Fruit fly (Drosophila melanogaster) whole organism, wandering third instar larva: ENCODE measurements around the gene CG1092.

Source experiments
- CG32264 ChIP-seq: fragments of 200-800 bp; sonication (Bioruptor generic); optimal IDR thresholded peaks from 2 replicates; lab custom pipeline; 2016; ENCODE audit warnings: missing biosample characterization, missing genetic modification characterization
- CG9705 ChIP-seq: fragments of 200-800 bp; sonication (Bioruptor generic); optimal IDR thresholded peaks from 2 replicates; lab custom pipeline; 2018; ENCODE audit warnings: missing biosample characterization, mild to moderate bottlenecking, missing genetic modification characterization
- CrebA ChIP-seq: fragments of 200-800 bp; sonication (Bioruptor generic); optimal IDR thresholded peaks from 2 replicates; lab custom pipeline; 2016; ENCODE audit warnings: missing biosample characterization, mild to moderate bottlenecking, missing genetic modification characterization, borderline replicate concordance
- Dfd ChIP-seq: fragments of >200 bp; optimal IDR thresholded peaks from 2 replicates; lab custom pipeline; 2017; ENCODE audit warnings: missing biosample characterization, missing genetic modification characterization
- Dif ChIP-seq: fragments of 200-275, 200-300 bp; sonication (Bioruptor generic); optimal IDR thresholded peaks from 2 replicates; lab custom pipeline; 2018; ENCODE audit warnings: missing biosample characterization, missing genetic modification characterization; ENCODE audit not compliant: partially characterized antibody
- GATAd ChIP-seq: sonication (Bioruptor generic); optimal IDR thresholded peaks from 2 replicates; lab custom pipeline; 2016; ENCODE audit warnings: missing biosample characterization, missing genetic modification characterization
- HLH106 ChIP-seq: fragments of 200-800 bp; optimal IDR thresholded peaks from 3 replicates; lab custom pipeline; 2019; ENCODE audit warnings: missing biosample characterization, mild to moderate bottlenecking, missing genetic modification characterization, moderate library complexity
- Hnf4 ChIP-seq: fragments of 200-800 bp; sonication (Bioruptor generic); optimal IDR thresholded peaks from 2 replicates; lab custom pipeline; 2016; ENCODE audit warnings: missing biosample characterization, mild to moderate bottlenecking, missing genetic modification characterization
- Hr78 ChIP-seq: fragments of >200 bp; optimal IDR thresholded peaks from 2 replicates; lab custom pipeline; 2017; ENCODE audit warnings: missing biosample characterization, missing genetic modification characterization
- Hr83 ChIP-seq: fragments of 200-300 bp; sonication (Bioruptor generic); optimal IDR thresholded peaks from 2 replicates; lab custom pipeline; 2016; ENCODE audit warnings: missing biosample characterization, mild to moderate bottlenecking, missing genetic modification characterization, moderate library complexity; ENCODE audit not compliant: poor library complexity, severe bottlenecking
- Jra ChIP-seq: sonication (Bioruptor generic); optimal IDR thresholded peaks from 2 replicates; lab custom pipeline; 2016; ENCODE audit warnings: missing biosample characterization, missing genetic modification characterization
- Mio ChIP-seq: sonication (Bioruptor generic); optimal IDR thresholded peaks from 2 replicates; lab custom pipeline; 2016; ENCODE audit warnings: missing biosample characterization, missing genetic modification characterization
- Myc ChIP-seq: fragments of >200 bp; optimal IDR thresholded peaks from 2 replicates; lab custom pipeline; 2017
- Rel ChIP-seq, 2 experiments: fragments of 200-800 bp; sonication (Bioruptor generic) in 1 of 2; optimal IDR thresholded peaks; 2 replicates in 1 of 2; 3 replicates in 1 of 2; lab custom pipeline; 2016 to 2019; ENCODE audit warnings: mild to moderate bottlenecking in 2 of 2, missing biosample characterization in 2 of 2, missing genetic modification characterization in 2 of 2, moderate library complexity in 1 of 2
- Sp1 ChIP-seq: fragments of 200-800 bp; sonication (Bioruptor generic); optimal IDR thresholded peaks from 3 replicates; lab custom pipeline; 2019; ENCODE audit warnings: missing biosample characterization, mild to moderate bottlenecking, missing genetic modification characterization, moderate library complexity
- Vsx2 ChIP-seq: fragments of 200-300, 225-300 bp; sonication (Bioruptor generic); optimal IDR thresholded peaks from 2 replicates; lab custom pipeline; 2018; ENCODE audit warnings: missing biosample characterization, missing genetic modification characterization; ENCODE audit not compliant: partially characterized antibody
- br ChIP-seq: fragments of 200-800 bp; sonication (Bioruptor generic); optimal IDR thresholded peaks from 2 replicates; lab custom pipeline; 2016; ENCODE audit warnings: missing biosample characterization, missing genetic modification characterization
- brk ChIP-seq: fragments of 200-800 bp; sonication (Bioruptor generic); optimal IDR thresholded peaks from 2 replicates; lab custom pipeline; 2016; ENCODE audit warnings: missing biosample characterization, mild to moderate bottlenecking, missing genetic modification characterization
- dl ChIP-seq, 2 experiments: fragments of 175-275, 200-275 bp in 1 of 2; fragments of 200-275 bp in 1 of 2; sonication (Bioruptor generic); optimal IDR thresholded peaks; lab custom pipeline; 2018; ENCODE audit warnings: mild to moderate bottlenecking in 2 of 2, missing biosample characterization in 2 of 2, missing genetic modification characterization in 2 of 2, moderate library complexity in 2 of 2; ENCODE audit not compliant: partially characterized antibody in 2 of 2, insufficient read depth in 1 of 2
- dmrt93B ChIP-seq: fragments of 200-800 bp; sonication (Bioruptor generic); optimal IDR thresholded peaks from 2 replicates; lab custom pipeline; 2018; ENCODE audit warnings: missing biosample characterization, mild to moderate bottlenecking, missing genetic modification characterization
- dsf ChIP-seq: sonication (Bioruptor generic); optimal IDR thresholded peaks from 2 replicates; lab custom pipeline; 2016; ENCODE audit warnings: missing biosample characterization, missing genetic modification characterization, borderline replicate concordance
- fru ChIP-seq: fragments of 200-800 bp; sonication (Bioruptor generic); optimal IDR thresholded peaks from 3 replicates; lab custom pipeline; 2016; ENCODE audit warnings: missing biosample characterization, mild to moderate bottlenecking, missing genetic modification characterization
- jim ChIP-seq: fragments of 175-275, 200-325 bp; sonication (Bioruptor generic); optimal IDR thresholded peaks from 2 replicates; lab custom pipeline; 2016; ENCODE audit warnings: missing biosample characterization, mild to moderate bottlenecking, missing genetic modification characterization
- lola ChIP-seq: fragments of >200 bp; optimal IDR thresholded peaks from 2 replicates; lab custom pipeline; 2017; ENCODE audit warnings: missing biosample characterization, missing genetic modification characterization
- pan ChIP-seq: fragments of >200 bp; optimal IDR thresholded peaks from 2 replicates; lab custom pipeline; 2017
- sage ChIP-seq: fragments of 200-800 bp; sonication (Bioruptor generic); optimal IDR thresholded peaks from 2 replicates; lab custom pipeline; 2016; ENCODE audit warnings: missing biosample characterization, mild to moderate bottlenecking, missing genetic modification characterization
- sv ChIP-seq: fragments of 200-800 bp; sonication (Bioruptor generic); optimal IDR thresholded peaks from 3 replicates; lab custom pipeline; 2016; ENCODE audit warnings: missing biosample characterization, missing genetic modification characterization
- tai ChIP-seq: sonication (Bioruptor generic); optimal IDR thresholded peaks from 2 replicates; lab custom pipeline; 2016; ENCODE audit warnings: missing biosample characterization, missing genetic modification characterization
- usp ChIP-seq: fragments of >200 bp; optimal IDR thresholded peaks from 2 replicates; lab custom pipeline; 2017; ENCODE audit warnings: missing biosample characterization, missing genetic modification characterization
- woc ChIP-seq: sonication (Bioruptor generic); optimal IDR thresholded peaks from 2 replicates; lab custom pipeline; 2016; ENCODE audit warnings: missing biosample characterization, mild to moderate bottlenecking, missing genetic modification characterization

Gene CG1092

DNA sequence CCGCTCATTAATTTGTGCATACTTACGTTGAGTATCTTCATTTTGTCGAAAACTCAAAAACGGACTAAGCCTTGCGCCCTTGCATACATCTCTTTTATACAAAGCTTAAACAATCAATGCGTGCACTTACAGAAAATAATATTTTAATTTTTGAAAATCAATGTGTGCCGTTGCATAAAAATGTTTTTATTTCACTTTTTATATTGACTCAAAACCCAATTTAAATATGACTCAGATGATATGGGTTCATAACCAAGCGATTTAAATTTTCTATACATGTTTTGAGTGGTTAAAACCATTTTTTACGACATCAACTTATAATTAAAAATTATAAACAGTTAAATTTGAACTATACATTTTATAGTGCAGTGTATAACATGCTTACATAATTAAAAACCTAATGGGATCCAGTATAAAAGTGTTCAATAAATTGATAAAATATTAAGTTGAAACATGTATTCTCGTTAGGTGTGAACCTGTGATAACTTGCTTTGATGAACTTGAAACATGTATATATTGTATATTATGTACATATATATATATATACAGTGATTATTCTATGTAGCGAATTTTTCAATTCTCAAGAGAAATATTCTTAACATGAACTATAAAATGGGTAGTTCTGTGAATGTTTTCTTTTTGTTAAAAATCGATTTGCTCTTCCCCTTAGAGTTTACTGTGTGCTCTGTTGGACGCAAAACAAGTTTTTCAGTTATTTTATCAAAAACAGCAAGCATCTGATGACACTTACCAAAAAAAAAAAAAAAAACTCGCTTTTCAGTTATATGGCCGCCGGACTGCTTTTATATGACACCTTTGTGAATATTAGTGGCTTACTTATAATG, 23.3 kb upstream of the CG1092 start, which contains the start of gene CG34305 (continued):
- peak; percentile 2 for TF ChIP-seq br (GFP tag; lab: Kevin White, UChicago)
- TF ChIP-seq CrebA, result no peak

dm6 chr3R:4246578-4247070, 19.9 kb upstream of the CG1092 start, which contains the start of gene TwdlF:
Gene TwdlF, plus strand, starts transcription at chr3R:4247020.
- TF ChIP-seq lola (GFP tag; lab: Kevin White, UChicago), result no peak
- no peak for TF ChIP-seq dl (GFP tag; optimal IDR thresholded peaks at IDR 0.05; lab: Kevin White, UChicago; ENCODE audit: insufficient read depth in 1 of 2, partially characterized antibody in 2 of 2)
- no peak for TF ChIP-seq Jra (GFP tag; lab: Kevin White, UChicago)
- TF ChIP-seq jim, result no peak
- no peak for TF ChIP-seq br (GFP tag; lab: Kevin White, UChicago)
- no peak for TF ChIP-seq Hr78 (GFP tag; lab: Kevin White, UChicago)
- no peak for TF ChIP-seq Dfd
- no peak for TF ChIP-seq pan (lab: Kevin White, UChicago)
- TF ChIP-seq woc (GFP tag; lab: Kevin White, UChicago), result no peak
- TF ChIP-seq CrebA, result no peak
- TF ChIP-seq Myc (lab: Kevin White, UChicago), result no peak
- no peak for TF ChIP-seq Sp1 (GFP tag; lab: Kevin White, UChicago)
- no peak for TF ChIP-seq GATAd (GFP tag; lab: Kevin White, UChicago)
- TF ChIP-seq brk (GFP tag; lab: Kevin White, UChicago), result no peak
- TF ChIP-seq fru (GFP tag; lab: Kevin White, UChicago), result no peak

DNA sequence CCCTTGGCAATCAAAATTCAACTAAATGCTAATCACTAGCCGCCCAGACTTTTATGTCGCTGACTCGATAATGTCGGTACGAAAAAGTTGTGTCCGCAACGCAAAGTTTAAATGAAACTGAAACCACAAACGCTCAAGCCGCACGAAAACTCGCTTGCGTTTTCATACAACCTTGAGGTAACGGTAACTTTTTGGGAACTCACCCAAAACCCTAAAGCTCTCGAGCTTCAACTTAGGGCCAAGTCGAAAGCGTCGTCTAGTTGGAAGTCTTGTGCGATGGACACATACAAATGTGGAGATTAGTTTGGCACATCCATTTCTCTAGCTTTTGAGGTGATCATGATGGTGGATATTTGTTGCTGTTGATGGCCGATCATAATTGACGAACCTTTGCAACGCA, 16.6 kb upstream of the CG1092 start:
- TF ChIP-seq dl (GFP tag; optimal IDR thresholded peaks at IDR 0.05; lab: Kevin White, UChicago; ENCODE audit: insufficient read depth in 1 of 2, partially characterized antibody in 2 of 2), result no peak
- no peak for TF ChIP-seq usp (GFP tag; lab: Kevin White, UChicago)
- no peak for TF ChIP-seq Hr83 (GFP tag; lab: Kevin White, UChicago)
- TF ChIP-seq Jra (GFP tag; lab: Kevin White, UChicago), result no peak
- no peak for TF ChIP-seq dmrt93B
- TF ChIP-seq Dif (GFP tag; lab: Kevin White, UChicago), result no peak
- no peak for TF ChIP-seq CrebA
- TF ChIP-seq CG32264 (GFP tag; lab: Kevin White, UChicago), result no peak
- TF ChIP-seq Myc (lab: Kevin White, UChicago), result no peak
- no peak for TF ChIP-seq sage (GFP tag; lab: Kevin White, UChicago)
- no peak for TF ChIP-seq dsf (GFP tag; lab: Kevin White, UChicago)
- TF ChIP-seq woc (GFP tag; lab: Kevin White, UChicago), result no peak
- no peak for TF ChIP-seq HLH106 (tag; lab: Kevin White, UChicago)
- TF ChIP-seq tai, result no peak

dm6 chr3R:4251241-4251640, 15.3 kb upstream of the CG1092 start, which contains the start of gene TwdlG:
Gene TwdlG, minus strand, starts transcription at chr3R:4251341.
- TF ChIP-seq HLH106 (tag; lab: Kevin White, UChicago) (no peak), Rel (GFP tag; optimal IDR thresholded peaks at IDR 0.05; lab: Kevin White, UChicago) (no peak), Rel (tag; optimal IDR thresholded peaks at IDR 0.05; lab: Kevin White, UChicago) (no peak), sage (GFP tag; lab: Kevin White, UChicago) (no peak), Vsx2 (no peak), br (GFP tag; lab: Kevin White, UChicago) (no peak), pan (lab: Kevin White, UChicago) (no peak), CG9705 (GFP tag; lab: Kevin White, UChicago) (no peak), sv (GFP tag; lab: Kevin White, UChicago) (no peak), Hnf4 (GFP tag; lab: Kevin White, UChicago) (no peak), Mio (GFP tag; lab: Kevin White, UChicago) (no peak)
